Worm (Caenorhabditis elegans) whole organism, young adult: Measurements from ENCODE around the gene C26B9.5.

Experiments used
- F55B11.4 ChIP-seq: sonication (generic microtip); optimal IDR thresholded peaks from 2 replicates; lab custom pipeline; 2016; ENCODE audit warnings: missing compliant biosample characterization, missing genetic modification characterization, borderline replicate concordance; ENCODE audit not compliant: insufficient read depth
- F57A8.1 ChIP-seq: fragments of 200-800 bp; sonication (Bioruptor generic); optimal IDR thresholded peaks from 2 replicates; lab custom pipeline; 2018; ENCODE audit warnings: mild to moderate bottlenecking, missing genetic modification characterization, moderate library complexity, missing compliant biosample characterization
- Y53F4B.3 ChIP-seq: fragments of 200-800 bp; sonication (Bioruptor generic); IDR thresholded peaks from 2 replicates; pipeline ENCODE4 v1.3.6; 2022; ENCODE audit warnings: missing genetic modification reagents, missing genetic modification characterization, missing compliant biosample characterization
- Y67H2A.10 ChIP-seq: fragments of 200-800 bp; sonication (Bioruptor generic); conservative IDR thresholded peaks from 2 replicates; pipeline ENCODE4 v1.3.6; 2022; ENCODE audit warnings: missing genetic modification reagents, missing genetic modification characterization, missing compliant biosample characterization
- Y79H2A.3 ChIP-seq: fragments of 200-800 bp; sonication (Bioruptor generic); conservative IDR thresholded peaks from 2 replicates; pipeline ENCODE4 v1.3.6; 2022; ENCODE audit warnings: missing genetic modification reagents, missing genetic modification characterization, missing compliant biosample characterization
- Y95B8A.8 ChIP-seq: fragments of 200-800 bp; sonication (Bioruptor generic); IDR thresholded peaks from 2 replicates; pipeline ENCODE4 v1.3.6; 2022; ENCODE audit warnings: missing genetic modification reagents, missing genetic modification characterization, missing compliant biosample characterization
- aptf-2 ChIP-seq: fragments of 200-800 bp; sonication (Bioruptor generic); conservative IDR thresholded peaks from 2 replicates; pipeline ENCODE4 v1.3.6; 2022; ENCODE audit warnings: missing genetic modification reagents, missing genetic modification characterization, missing compliant biosample characterization
- aptf-3 ChIP-seq: fragments of 200-800 bp; sonication (Bioruptor generic); IDR thresholded peaks from 2 replicates; pipeline ENCODE4 v1.3.6; 2022; ENCODE audit warnings: missing genetic modification characterization, missing compliant biosample characterization
- attf-3 ChIP-seq: fragments of 200-800 bp; sonication (Bioruptor generic); conservative IDR thresholded peaks from 2 replicates; pipeline ENCODE4 v1.3.6; 2022; ENCODE audit warnings: missing genetic modification reagents, missing genetic modification characterization, missing compliant biosample characterization
- ceh-91 ChIP-seq: fragments of 200-800 bp; sonication (Bioruptor generic); IDR thresholded peaks from 2 replicates; pipeline ENCODE4 v1.3.6; 2022; ENCODE audit warnings: missing genetic modification reagents, missing genetic modification characterization, missing compliant biosample characterization
- dox-1 ChIP-seq: fragments of 200-800 bp; sonication (Bioruptor generic); IDR thresholded peaks from 2 replicates; pipeline ENCODE4 v1.3.6; 2022; ENCODE audit warnings: missing genetic modification reagents, missing genetic modification characterization, missing compliant biosample characterization
- dpff-1 ChIP-seq: sonication (generic microtip); optimal IDR thresholded peaks from 2 replicates; lab custom pipeline; 2017; ENCODE audit warnings: mild to moderate bottlenecking, missing genetic modification characterization, missing compliant biosample characterization
- egl-18 ChIP-seq: fragments of 200-800 bp; sonication (Bioruptor generic); IDR thresholded peaks from 2 replicates; pipeline ENCODE4 v1.3.6; 2022; ENCODE audit warnings: missing genetic modification reagents, missing genetic modification characterization, missing compliant biosample characterization
- egrh-3 ChIP-seq: fragments of 200-800 bp; sonication (Bioruptor generic); IDR thresholded peaks from 2 replicates; pipeline ENCODE4 v1.3.6; 2022; ENCODE audit warnings: missing genetic modification reagents, missing genetic modification characterization, missing compliant biosample characterization
- ets-4 ChIP-seq: fragments of 200-800 bp; sonication (Bioruptor generic); optimal IDR thresholded peaks from 2 replicates; lab custom pipeline; 2018; ENCODE audit warnings: mild to moderate bottlenecking, missing genetic modification characterization, missing compliant biosample characterization
- fkh-3 ChIP-seq: sonication (generic microtip); optimal IDR thresholded peaks from 2 replicates; lab custom pipeline; 2016; ENCODE audit warnings: mild to moderate bottlenecking, missing genetic modification characterization, missing compliant biosample characterization
- hmg-20 ChIP-seq: fragments of 200-800 bp; sonication (Bioruptor generic); IDR thresholded peaks from 2 replicates; pipeline ENCODE4 v1.3.6; 2022; ENCODE audit warnings: missing genetic modification reagents, missing genetic modification characterization, missing compliant biosample characterization
- lin-35 ChIP-seq, 3 experiments: fragments of 150-350 bp in 2 of 3; sonication (generic microtip) in 1 of 3; optimal IDR thresholded peaks; 2 replicates each; lab custom pipeline; 2014 to 2018; ENCODE audit warnings: missing biosample characterization in 3 of 3, missing genetic modification characterization in 3 of 3, missing genetic modification reagents in 3 of 3
- lsl-1 ChIP-seq: fragments of 200-800 bp; sonication (Bioruptor generic); optimal IDR thresholded peaks from 2 replicates; lab custom pipeline; 2018; ENCODE audit warnings: mild to moderate bottlenecking, missing genetic modification characterization, moderate library complexity, missing compliant biosample characterization
- madf-10 ChIP-seq: sonication (generic microtip); optimal IDR thresholded peaks from 2 replicates; lab custom pipeline; 2016; ENCODE audit warnings: mild to moderate bottlenecking, missing genetic modification characterization, missing compliant biosample characterization
- mes-4 ChIP-seq: sonication (generic microtip); optimal IDR thresholded peaks from 2 replicates; lab custom pipeline; 2016; ENCODE audit warnings: missing genotype, missing genetic modification characterization, missing compliant biosample characterization
- nfya-2 ChIP-seq: fragments of 200-800 bp; sonication (Bioruptor generic); IDR thresholded peaks from 2 replicates; pipeline ENCODE4 v1.3.6; 2022; ENCODE audit warnings: missing genetic modification reagents, missing genetic modification characterization, missing compliant biosample characterization
- nhr-27 ChIP-seq: fragments of 200-800 bp; sonication (Bioruptor generic); optimal IDR thresholded peaks from 2 replicates; lab custom pipeline; 2018; ENCODE audit warnings: mild to moderate bottlenecking, missing genetic modification characterization, moderate library complexity, missing compliant biosample characterization
- nhr-80 ChIP-seq: sonication (generic microtip); optimal IDR thresholded peaks from 2 replicates; lab custom pipeline; 2016; ENCODE audit warnings: missing genetic modification characterization, missing compliant biosample characterization
- pbrm-1 ChIP-seq: fragments of 200-800 bp; sonication (Bioruptor generic); IDR thresholded peaks from 2 replicates; pipeline ENCODE4 v1.3.6; 2022; ENCODE audit warnings: missing genetic modification reagents, missing genetic modification characterization, missing compliant biosample characterization
- pha-4 ChIP-seq: fragments of 150-350 bp; sonication (generic microtip); optimal IDR thresholded peaks from 2 replicates; lab custom pipeline; 2014; ENCODE audit warnings: missing biosample characterization, missing genetic modification reagents, missing genetic modification characterization
- repo-1 ChIP-seq: sonication (generic microtip); optimal IDR thresholded peaks from 2 replicates; lab custom pipeline; 2017; ENCODE audit warnings: mild to moderate bottlenecking, missing genetic modification characterization, missing compliant biosample characterization
- snpc-1.3 ChIP-seq: sonication (generic microtip); optimal IDR thresholded peaks from 2 replicates; lab custom pipeline; 2017; ENCODE audit warnings: missing genetic modification characterization, mild to moderate bottlenecking, missing compliant biosample characterization, antibody characterized with exemption, moderate library complexity, missing genotype, missing genetic modification reagents; ENCODE audit not compliant: insufficient read depth
- snpc-3.4 ChIP-seq: sonication (generic microtip); optimal IDR thresholded peaks from 2 replicates; lab custom pipeline; 2017; ENCODE audit warnings: missing genetic modification characterization, mild to moderate bottlenecking, missing compliant biosample characterization, antibody characterized with exemption, moderate library complexity, missing genotype, missing genetic modification reagents
- snpc-4 ChIP-seq, 5 experiments: fragments of 150-350 bp in 1 of 5; sonication (generic microtip) in 4 of 5; optimal IDR thresholded peaks; 2 replicates each; lab custom pipeline; 2014 to 2018; ENCODE audit warnings: missing genetic modification characterization in 5 of 5, missing biosample characterization in 3 of 5, antibody characterized with exemption in 2 of 5, mild to moderate bottlenecking in 2 of 5, missing compliant biosample characterization in 2 of 5, missing genotype in 2 of 5, moderate library complexity in 2 of 5, missing genetic modification reagents in 1 of 5
- somi-1 ChIP-seq: fragments of 200-800 bp; sonication (Bioruptor generic); optimal IDR thresholded peaks from 2 replicates; lab custom pipeline; 2018; ENCODE audit warnings: mild to moderate bottlenecking, missing genetic modification characterization, missing compliant biosample characterization
- tbp1 ChIP-seq: fragments of 200-800 bp; sonication (Bioruptor generic); optimal IDR thresholded peaks from 2 replicates; lab custom pipeline; 2018; ENCODE audit warnings: mild to moderate bottlenecking, missing genetic modification characterization, missing compliant biosample characterization
- ztf-22 ChIP-seq: fragments of 200-800 bp; sonication (Bioruptor generic); optimal IDR thresholded peaks from 2 replicates; lab custom pipeline; 2018; ENCODE audit warnings: mild to moderate bottlenecking, missing genetic modification characterization, moderate library complexity, missing compliant biosample characterization
- ztf-26 ChIP-seq: sonication (generic microtip); optimal IDR thresholded peaks from 2 replicates; lab custom pipeline; 2017; ENCODE audit warnings: missing genetic modification characterization, missing compliant biosample characterization
- ztf-28 ChIP-seq: fragments of 200-800 bp; sonication (Bioruptor generic); IDR thresholded peaks from 2 replicates; pipeline ENCODE4 v1.3.6; 2022; ENCODE audit warnings: missing genetic modification reagents, missing genetic modification characterization, missing compliant biosample characterization
- ztf-3 ChIP-seq: fragments of 200-800 bp; sonication (Bioruptor generic); optimal IDR thresholded peaks from 2 replicates; lab custom pipeline; 2018; ENCODE audit warnings: mild to moderate bottlenecking, missing genetic modification characterization, missing compliant biosample characterization

C26B9.5 gene

ce11 chrX:5336498-5336897 is 7.2 kb downstream of the C26B9.5 start (continued):
- TF ChIP-seq aptf-3 (GFP tag; lab: Robert Waterston, UW): no peak
- no peak for TF ChIP-seq repo-1
- peak; percentile 95 for TF ChIP-seq madf-10
- TF ChIP-seq somi-1 (GFP tag; lab: Kevin White, UChicago): no peak
- no peak for TF ChIP-seq ztf-22 (GFP tag; lab: Kevin White, UChicago)
- peak; percentile 73 for TF ChIP-seq nhr-80 (tag; lab: Kevin White, UChicago)
- no peak for TF ChIP-seq ztf-28 (GFP tag; lab: Robert Waterston, UW)
- no peak for TF ChIP-seq nhr-27 (tag; lab: Kevin White, UChicago)
- no peak for TF ChIP-seq Y79H2A.3 (GFP tag; lab: Robert Waterston, UW)
- no peak for TF ChIP-seq tbp1
- TF ChIP-seq ztf-26 (tag; lab: Kevin White, UChicago): peak; percentile 33
- peak; percentile 44 for TF ChIP-seq snpc-3.4 (tag; lab: Kevin White, UChicago)
- TF ChIP-seq snpc-4 (GFP tag; optimal IDR thresholded peaks at IDR 0.05; lab: Kevin White, UChicago): no peak
- peak in 2 of 4 experiments; percentile 17 to 40 for TF ChIP-seq snpc-4 (tag; optimal IDR thresholded peaks at IDR 0.05; lab: Kevin White, UChicago)
- TF ChIP-seq F57A8.1 (GFP tag; lab: Kevin White, UChicago): no peak
- TF ChIP-seq nfya-2 (GFP tag; lab: Robert Waterston, UW): no peak
- peak; percentile 20; the same call in 1 of the 2 replicates for TF ChIP-seq pbrm-1 (GFP tag; lab: Robert Waterston, UW)

ce11 chrX:5337959-5338358 is 8.7 kb downstream of the C26B9.5 start, which contains the start of gene C26B9.3:
TSS of gene C26B9.3 (plus strand) at chrX:5338301.
- no peak for TF ChIP-seq ztf-3
- no peak for TF ChIP-seq lin-35 (GFP tag; optimal IDR thresholded peaks at IDR 0.05; lab: Kevin White, UChicago)
- TF ChIP-seq dpff-1: no peak
- no peak for TF ChIP-seq ceh-91 (GFP tag; lab: Robert Waterston, UW)
- no peak for TF ChIP-seq ets-4
- no peak for TF ChIP-seq fkh-3 (tag; lab: Kevin White, UChicago)
- TF ChIP-seq pha-4 (tag; lab: Kevin White, UChicago): no peak

ce11 chrX:5339357-5339756 is 10.1 kb downstream of the C26B9.5 start:
- TF ChIP-seq Y95B8A.8 (GFP tag; lab: Robert Waterston, UW) (no peak), snpc-1.3 (tag; lab: Kevin White, UChicago) (no peak), mes-4 (tag; lab: Kevin White, UChicago) (no peak), egl-18 (no peak), nfya-2 (GFP tag; lab: Robert Waterston, UW) (no peak), egrh-3 (no peak), lsl-1 (GFP tag; lab: Kevin White, UChicago) (no peak), hmg-20 (no peak), F55B11.4 (tag; lab: Kevin White, UChicago) (no peak), Y53F4B.3 (GFP tag; lab: Robert Waterston, UW) (no peak), aptf-2 (GFP tag; lab: Robert Waterston, UW) (no peak), dox-1 (GFP tag; lab: Robert Waterston, UW) (no peak)

- TF ChIP-seq Y67H2A.10 (no peak), attf-3 (GFP tag; lab: Robert Waterston, UW) (no peak)
These were observed 10.6 kb downstream of the C26B9.5 start, which contains the start of gene C26B9.2 for ce11 chrX:5339889-5340288. TSS of gene C26B9.2 (plus strand) at chrX:5340189.
